Worm (Caenorhabditis elegans) whole organism, L2 larva: ENCODE measurements around the gene hot-4.

ENCODE experiments used
- C34F6.9 ChIP-seq: fragments of 150-350 bp; optimal IDR thresholded peaks from 2 replicates; lab custom pipeline; 2014; ENCODE audit warnings: missing biosample characterization, missing genetic modification characterization
- alr-1 ChIP-seq: fragments of 150-350 bp; optimal IDR thresholded peaks from 2 replicates; lab custom pipeline; 2014; ENCODE audit warnings: missing biosample characterization, missing genetic modification characterization
- ceh-82 ChIP-seq: fragments of 150-350 bp; optimal IDR thresholded peaks from 2 replicates; lab custom pipeline; 2014; ENCODE audit warnings: missing biosample characterization, missing genetic modification characterization
- lin-13 ChIP-seq: fragments of 150-350 bp; optimal IDR thresholded peaks from 2 replicates; lab custom pipeline; 2014; ENCODE audit warnings: missing biosample characterization, missing genetic modification reagents, missing genetic modification characterization
- mab-5 ChIP-seq: fragments of 150-350 bp; optimal IDR thresholded peaks from 2 replicates; lab custom pipeline; 2014; ENCODE audit warnings: missing biosample characterization, missing genetic modification characterization
- mdl-1 ChIP-seq, 2 experiments: fragments of 150-350 bp in 1 of 2; sonication (generic microtip) in 1 of 2; optimal IDR thresholded peaks; 2 replicates each; lab custom pipeline; 2017; ENCODE audit warnings: missing biosample characterization in 2 of 2, missing genetic modification characterization in 2 of 2
- nhr-11 ChIP-seq: fragments of 150-350 bp; optimal IDR thresholded peaks from 2 replicates; lab custom pipeline; 2014; ENCODE audit warnings: missing biosample characterization, missing genetic modification characterization
- nhr-237 ChIP-seq: fragments of 150-350 bp; optimal IDR thresholded peaks from 2 replicates; lab custom pipeline; 2014; ENCODE audit warnings: missing biosample characterization, missing genetic modification characterization
- nhr-25 ChIP-seq: fragments of 150-350 bp; sonication (generic microtip); optimal IDR thresholded peaks from 3 replicates; lab custom pipeline; 2014; ENCODE audit warnings: missing biosample characterization, missing genetic modification characterization
- peb-1 ChIP-seq: fragments of 150-350 bp; optimal IDR thresholded peaks from 2 replicates; lab custom pipeline; 2014; ENCODE audit warnings: missing biosample characterization, missing genetic modification characterization
- skn-1 ChIP-seq: sonication (generic microtip); optimal IDR thresholded peaks from 2 replicates; lab custom pipeline; 2017; ENCODE audit warnings: missing biosample characterization, missing genetic modification characterization
- unc-39 ChIP-seq: fragments of 150-350 bp; optimal IDR thresholded peaks from 2 replicates; lab custom pipeline; 2014; ENCODE audit warnings: missing biosample characterization, missing genetic modification characterization
- unc-62 ChIP-seq: fragments of 150-350 bp; optimal IDR thresholded peaks from 2 replicates; lab custom pipeline; 2014; ENCODE audit warnings: missing biosample characterization, missing genetic modification reagents, missing genetic modification characterization
- ztf-4 ChIP-seq: fragments of 150-350 bp; optimal IDR thresholded peaks from 2 replicates; lab custom pipeline; 2014; ENCODE audit warnings: missing biosample characterization, missing genetic modification characterization

DNA sequence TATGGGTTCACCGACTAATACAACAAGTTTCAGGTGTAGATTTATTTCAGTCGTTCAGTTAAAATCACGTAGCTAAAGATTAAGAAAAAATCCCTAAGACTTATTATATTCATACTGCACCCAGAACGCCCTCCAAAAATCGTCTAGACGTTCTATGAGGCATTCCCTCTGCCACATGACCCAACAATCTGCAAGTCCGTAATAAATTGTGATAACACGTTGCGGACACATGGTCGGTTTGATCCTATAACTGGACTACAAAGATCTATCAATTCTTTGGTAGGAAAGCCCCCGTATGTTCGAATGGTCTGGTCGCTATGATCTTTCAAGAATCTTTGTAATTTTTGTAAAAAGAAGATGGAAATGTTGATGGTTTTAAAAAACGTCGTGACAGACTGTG is 1.3 kb upstream of the hot-4 start:
- TF ChIP-seq C34F6.9 (tag; lab: Kevin White, UChicago) (no peak), unc-62 (GFP tag; lab: Kevin White, UChicago) (no peak), ztf-4 (tag; lab: Kevin White, UChicago) (no peak), skn-1 (tag; lab: Kevin White, UChicago) (no peak), ceh-82 (tag; lab: Kevin White, UChicago) (no peak), mab-5 (tag; lab: Kevin White, UChicago) (no peak), mdl-1 (tag; optimal IDR thresholded peaks at IDR 0.05; lab: Kevin White, UChicago) (no peak), nhr-25 (tag; lab: Kevin White, UChicago) (no peak), lin-13 (GFP tag; lab: Kevin White, UChicago) (no peak), unc-39 (no peak), nhr-237 (no peak), alr-1 (tag; lab: Kevin White, UChicago) (no peak), nhr-11 (tag; lab: Kevin White, UChicago) (no peak), peb-1 (tag; lab: Kevin White, UChicago) (no peak)
